Fruit fly (Drosophila melanogaster) whole organism, embryonic: Measurements from ENCODE around the gene cysu.

Experiments used
- BEAF-32 ChIP-seq: fragments of 200-800 bp; sonication (Bioruptor generic); optimal IDR thresholded peaks from 3 replicates; lab custom pipeline; 2017; ENCODE audit warnings: missing biosample characterization, missing genetic modification characterization, mild to moderate bottlenecking, moderate library complexity, missing genetic modification reagents
- Bdp1 ChIP-seq: fragments of 200-800 bp; sonication (Bioruptor generic); optimal IDR thresholded peaks from 3 replicates; lab custom pipeline; 2016; ENCODE audit warnings: missing biosample characterization, missing genetic modification characterization
- CG10147 ChIP-seq: fragments of 200-800 bp; sonication (Bioruptor generic); optimal IDR thresholded peaks from 2 replicates; lab custom pipeline; 2019; ENCODE audit warnings: missing biosample characterization, mild to moderate bottlenecking, missing genetic modification characterization, moderate library complexity
- CG10959 ChIP-seq: fragments of 200-800 bp; sonication (Bioruptor generic); IDR thresholded peaks from 2 replicates; pipeline ENCODE4 v1.3.6; 2022; ENCODE audit warnings: missing biosample characterization, missing genetic modification characterization
- CG11093 ChIP-seq: fragments of 200-800 bp; sonication (Bioruptor generic); IDR thresholded peaks from 3 replicates; pipeline ENCODE4 v1.3.6; 2022; ENCODE audit warnings: missing biosample characterization, missing genetic modification characterization
- CG14050 ChIP-seq: fragments of 200-800 bp; sonication (Bioruptor generic); IDR thresholded peaks from 3 replicates; pipeline ENCODE4 v1.3.6; 2022; ENCODE audit warnings: missing biosample characterization, missing genetic modification characterization
- CG14667 ChIP-seq: fragments of 200-800 bp; sonication (Bioruptor generic); IDR thresholded peaks from 2 replicates; pipeline ENCODE4 v1.3.6; 2022; ENCODE audit warnings: missing biosample characterization, missing genetic modification characterization
- CG14710 ChIP-seq: fragments of 200-800 bp; sonication (Bioruptor generic); optimal IDR thresholded peaks from 3 replicates; lab custom pipeline; 2019; ENCODE audit warnings: missing biosample characterization, mild to moderate bottlenecking, missing genetic modification characterization, moderate library complexity
- CG14860 ChIP-seq: fragments of 200-800 bp; sonication (Bioruptor generic); IDR thresholded peaks from 3 replicates; pipeline ENCODE4 v1.3.6; 2022; ENCODE audit warnings: missing biosample characterization, missing genetic modification characterization; ENCODE audit not compliant: partially characterized antibody
- CG1603 ChIP-seq: fragments of 200-800 bp; sonication (Bioruptor generic); optimal IDR thresholded peaks from 2 replicates; lab custom pipeline; 2019; ENCODE audit warnings: missing biosample characterization, mild to moderate bottlenecking, missing genetic modification characterization, moderate library complexity
- CG17912 ChIP-seq: fragments of 200-800 bp; sonication (Bioruptor generic); optimal IDR thresholded peaks from 2 replicates; lab custom pipeline; 2018; ENCODE audit warnings: missing biosample characterization, mild to moderate bottlenecking, missing genetic modification characterization
- CG2199 ChIP-seq: fragments of 200-800 bp; sonication (Bioruptor generic); IDR thresholded peaks from 3 replicates; pipeline ENCODE4 v1.3.6; 2022; ENCODE audit warnings: missing biosample characterization, missing genetic modification characterization
- CG3065 ChIP-seq: fragments of 200-800 bp; sonication (Bioruptor generic); optimal IDR thresholded peaks from 2 replicates; lab custom pipeline; 2016; ENCODE audit warnings: missing biosample characterization, missing genetic modification characterization
- CG3407 ChIP-seq: fragments of 200-800 bp; sonication (Bioruptor generic); optimal IDR thresholded peaks from 2 replicates; lab custom pipeline; 2018; ENCODE audit warnings: missing biosample characterization, mild to moderate bottlenecking, missing genetic modification characterization
- CG4820 ChIP-seq: fragments of 200-800 bp; sonication (Bioruptor generic); optimal IDR thresholded peaks from 3 replicates; lab custom pipeline; 2016; ENCODE audit warnings: missing biosample characterization, missing genetic modification characterization
- CG6689 ChIP-seq: fragments of 200-800 bp; sonication (Bioruptor generic); IDR thresholded peaks from 2 replicates; pipeline ENCODE4 v1.3.6; 2022; ENCODE audit warnings: missing biosample characterization, missing genetic modification characterization
- CG7357 ChIP-seq: fragments of 200-800 bp; sonication (Bioruptor generic); IDR thresholded peaks from 3 replicates; pipeline ENCODE4 v1.3.6; 2022; ENCODE audit warnings: missing biosample characterization, missing genetic modification characterization
- CG7928 ChIP-seq: fragments of 200-800 bp; sonication (Bioruptor generic); optimal IDR thresholded peaks from 2 replicates; lab custom pipeline; 2017; ENCODE audit warnings: missing biosample characterization, mild to moderate bottlenecking, missing genetic modification characterization
- CG8359 ChIP-seq: fragments of 200-800 bp; sonication (Bioruptor generic); optimal IDR thresholded peaks from 2 replicates; lab custom pipeline; 2017; ENCODE audit warnings: missing biosample characterization, mild to moderate bottlenecking, missing genetic modification characterization, borderline replicate concordance
- CG8944 ChIP-seq: fragments of 200-800 bp; sonication (Bioruptor generic); optimal IDR thresholded peaks from 3 replicates; lab custom pipeline; 2016; ENCODE audit warnings: missing biosample characterization, missing genetic modification characterization
- CHES-1-like ChIP-seq: fragments of 200-800 bp; sonication (Bioruptor generic); optimal IDR thresholded peaks from 2 replicates; lab custom pipeline; 2016; ENCODE audit warnings: missing biosample characterization, missing genetic modification characterization
- Drgx ChIP-seq: fragments of 200-800 bp; sonication (Bioruptor generic); IDR thresholded peaks from 2 replicates; pipeline ENCODE4 v1.3.6; 2022; ENCODE audit warnings: missing biosample characterization, missing genetic modification characterization
- Fer3 ChIP-seq: fragments of 200-800 bp; sonication (Bioruptor generic); optimal IDR thresholded peaks from 2 replicates; lab custom pipeline; 2018; ENCODE audit warnings: missing biosample characterization, mild to moderate bottlenecking, missing genetic modification characterization, moderate library complexity
- Hmx ChIP-seq: fragments of 200-800 bp; sonication (Bioruptor generic); optimal IDR thresholded peaks from 2 replicates; lab custom pipeline; 2016; ENCODE audit warnings: missing biosample characterization, missing genetic modification characterization
- Lhr ChIP-seq: fragments of 200-800 bp; sonication (Bioruptor generic); optimal IDR thresholded peaks from 3 replicates; lab custom pipeline; 2017; ENCODE audit warnings: mild to moderate bottlenecking, missing biosample characterization, missing genetic modification reagents, missing genetic modification characterization
- Mad ChIP-seq: fragments of 200-800 bp; sonication (Bioruptor generic); optimal IDR thresholded peaks from 2 replicates; lab custom pipeline; 2016; ENCODE audit warnings: missing biosample characterization, missing genetic modification characterization
- Med ChIP-seq: fragments of 200-800 bp; sonication (Bioruptor generic); peaks from one replicate; lab custom pipeline; 2016; ENCODE audit warnings: missing biosample characterization, missing genetic modification characterization, mild to moderate bottlenecking, inconsistent platforms, moderate library complexity
- NC2β ChIP-seq: fragments of 200-800 bp; sonication (Bioruptor generic); optimal IDR thresholded peaks from 2 replicates; lab custom pipeline; 2016; ENCODE audit warnings: missing biosample characterization, missing genetic modification characterization
- Oaz ChIP-seq: fragments of 200-800 bp; sonication (Bioruptor generic); IDR thresholded peaks from 2 replicates; pipeline ENCODE4 v1.3.6; 2022; ENCODE audit warnings: missing biosample characterization, missing genetic modification characterization
- Oli ChIP-seq: fragments of 200-800 bp; sonication (Bioruptor generic); optimal IDR thresholded peaks from 2 replicates; lab custom pipeline; 2018; ENCODE audit warnings: missing biosample characterization, mild to moderate bottlenecking, missing genetic modification characterization, moderate library complexity
- ash1 ChIP-seq: fragments of 200-800 bp; sonication (Bioruptor generic); optimal IDR thresholded peaks from 2 replicates; lab custom pipeline; 2018; ENCODE audit warnings: missing biosample characterization, mild to moderate bottlenecking, missing genetic modification characterization
- az2 ChIP-seq: fragments of 200-800 bp; sonication (Bioruptor generic); optimal IDR thresholded peaks from 3 replicates; lab custom pipeline; 2016; ENCODE audit warnings: missing biosample characterization, missing genetic modification characterization
- crc ChIP-seq: fragments of 200-800 bp; sonication (Bioruptor generic); optimal IDR thresholded peaks from 2 replicates; lab custom pipeline; 2016; ENCODE audit warnings: missing biosample characterization, missing genetic modification characterization
- ftz-f1 ChIP-seq: fragments of 200-800 bp; sonication (Bioruptor generic); optimal IDR thresholded peaks from 2 replicates; lab custom pipeline; 2016; ENCODE audit warnings: missing biosample characterization, missing genetic modification characterization
- gcm ChIP-seq: fragments of 200-800 bp; sonication (Bioruptor generic); optimal IDR thresholded peaks from 2 replicates; lab custom pipeline; 2019; ENCODE audit warnings: missing biosample characterization, mild to moderate bottlenecking, missing genetic modification characterization, moderate library complexity
- gfzf ChIP-seq: fragments of 200-800 bp; sonication (Bioruptor generic); optimal IDR thresholded peaks from 2 replicates; lab custom pipeline; 2016; ENCODE audit warnings: missing biosample characterization, mild to moderate bottlenecking, missing genetic modification characterization, moderate library complexity
- gsb ChIP-seq: fragments of 200-800 bp; sonication (Bioruptor generic); IDR thresholded peaks from 2 replicates; pipeline ENCODE4 v1.3.6; 2022; ENCODE audit warnings: missing biosample characterization, missing genetic modification characterization
- gsb-n ChIP-seq: fragments of 200-800 bp; sonication (Bioruptor generic); optimal IDR thresholded peaks from 3 replicates; lab custom pipeline; 2018; ENCODE audit warnings: missing biosample characterization, mild to moderate bottlenecking, missing genetic modification characterization
- nau ChIP-seq: fragments of 200-800 bp; sonication (Bioruptor generic); optimal IDR thresholded peaks from 3 replicates; lab custom pipeline; 2017; ENCODE audit warnings: missing biosample characterization, mild to moderate bottlenecking, missing genetic modification characterization, missing genetic modification reagents
- pita ChIP-seq: fragments of 200-800 bp; sonication (Bioruptor generic); optimal IDR thresholded peaks from 2 replicates; lab custom pipeline; 2017; ENCODE audit warnings: missing biosample characterization, mild to moderate bottlenecking, missing genetic modification characterization
- rib ChIP-seq: fragments of 200-800 bp; sonication (Bioruptor generic); IDR thresholded peaks from 2 replicates; pipeline ENCODE4 v1.3.6; 2022; ENCODE audit warnings: missing biosample characterization, missing genetic modification characterization
- ssp ChIP-seq: fragments of 200-800 bp; sonication (Bioruptor generic); IDR thresholded peaks from 2 replicates; pipeline ENCODE4 v1.3.6; 2022; ENCODE audit warnings: missing biosample characterization, missing genetic modification characterization
- stc ChIP-seq: fragments of 200-800 bp; sonication (Bioruptor generic); IDR thresholded peaks from 2 replicates; pipeline ENCODE4 v1.3.6; 2022; ENCODE audit warnings: missing biosample characterization, missing genetic modification characterization
- sug ChIP-seq: fragments of 200-800 bp; optimal IDR thresholded peaks from 2 replicates; lab custom pipeline; 2019; ENCODE audit warnings: missing biosample characterization, mild to moderate bottlenecking, missing genetic modification characterization, moderate library complexity
- trem ChIP-seq: fragments of 200-800 bp; optimal IDR thresholded peaks from 3 replicates; lab custom pipeline; 2019; ENCODE audit warnings: missing biosample characterization, mild to moderate bottlenecking, missing genetic modification characterization, moderate library complexity
- z ChIP-seq: fragments of 200-800 bp; sonication (Bioruptor generic); IDR thresholded peaks from 3 replicates; pipeline ENCODE4 v1.3.6; 2022; ENCODE audit warnings: missing biosample characterization, missing genetic modification characterization

Gene cysu

DNA sequence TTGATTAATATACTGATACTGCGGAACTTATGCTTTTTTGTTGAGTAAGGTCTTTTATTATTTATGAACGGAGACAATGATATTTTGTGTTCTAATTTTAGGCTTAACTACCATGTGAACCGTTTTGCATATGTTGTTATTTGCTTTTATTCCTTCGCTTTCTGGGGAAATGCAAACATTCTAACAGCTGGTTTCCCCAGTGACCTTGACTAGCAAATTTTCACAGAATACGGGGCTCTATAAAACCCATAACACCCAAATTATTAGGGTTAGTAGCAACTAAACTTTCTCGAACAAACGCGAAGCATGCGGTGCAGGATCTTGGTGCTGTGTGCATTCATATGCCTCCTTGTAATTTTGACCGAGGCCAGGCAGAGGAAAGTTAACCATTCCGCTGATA lies 18.0 kb upstream of the cysu start, which contains the start of gene CG17283:
TSS of gene CG17283 (plus strand) at position 301 of the 400 bp plus-strand sequence.
- TF ChIP-seq Oli (no peak), az2 (GFP tag; lab: Kevin White, UChicago) (no peak), nau (GFP tag; lab: Kevin White, UChicago) (no peak), Drgx (GFP tag; lab: Robert Waterston, UW) (no peak), stc (GFP tag; lab: Robert Waterston, UW) (no peak), CG10959 (GFP tag; lab: Robert Waterston, UW) (no peak), Bdp1 (GFP tag; lab: Kevin White, UChicago) (no peak), CHES-1-like (GFP tag; lab: Kevin White, UChicago) (no peak), CG3065 (GFP tag; lab: Kevin White, UChicago) (no peak), ash1 (no peak), CG7928 (GFP tag; lab: Kevin White, UChicago) (no peak), CG6689 (GFP tag; lab: Robert Waterston, UW) (no peak), ssp (no peak)

DNA sequence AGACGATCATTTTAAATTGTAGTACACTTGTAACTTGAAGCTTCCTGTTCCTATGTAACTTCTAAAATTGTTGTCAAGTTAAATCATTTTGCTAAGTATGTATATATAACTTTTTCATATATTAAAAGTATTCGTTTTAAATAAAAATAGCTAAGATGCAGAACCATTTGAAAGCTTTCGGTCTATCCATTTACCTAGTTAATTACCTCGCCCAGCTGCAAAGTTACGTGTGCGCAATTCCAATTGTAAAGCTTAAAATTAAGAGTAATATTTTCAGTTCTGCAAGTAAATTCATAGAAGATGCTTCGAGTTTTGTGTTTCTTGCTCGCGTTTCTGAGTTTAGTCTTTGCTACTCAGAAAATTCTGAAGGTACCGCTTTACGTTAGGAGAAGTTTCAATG lies 16.2 kb upstream of the cysu start, which contains the start of gene CG5860:
TSS of gene CG5860 (plus strand) at position 301 of the 400 bp plus-strand sequence.
- no peak for TF ChIP-seq CG17912 (GFP tag; lab: Kevin White, UChicago)

DNA sequence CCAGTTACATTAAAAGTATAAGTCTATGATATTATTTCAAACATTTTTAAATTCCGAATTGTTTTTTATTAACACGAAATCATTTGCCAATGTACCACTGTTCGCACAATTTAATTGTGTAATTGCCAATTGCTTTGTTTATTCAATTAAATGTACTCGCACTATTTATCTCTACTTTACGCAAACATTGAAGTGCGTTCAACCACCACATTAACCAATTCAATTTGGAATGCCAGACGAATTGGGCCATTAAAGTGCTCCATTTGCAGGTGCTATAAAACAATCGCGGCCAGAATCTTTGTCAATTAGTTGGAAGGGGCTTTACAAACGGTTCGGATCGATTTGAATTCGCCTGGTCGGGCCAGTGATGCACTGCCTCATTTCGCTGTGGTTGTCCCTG lies 14.8 kb upstream of the cysu start, which contains the start of gene CG5863:
TSS of gene CG5863 (plus strand) at position 301 of the 400 bp plus-strand sequence.
- no peak for TF ChIP-seq gsb (GFP tag; lab: Robert Waterston, UW)
- no peak for TF ChIP-seq CG4820 (GFP tag; lab: Kevin White, UChicago)
- no peak for TF ChIP-seq Mad (GFP tag; lab: Kevin White, UChicago)
- TF ChIP-seq CG10959 (GFP tag; lab: Robert Waterston, UW) = no peak
- TF ChIP-seq CG8359 (GFP tag; lab: Kevin White, UChicago) = no peak
- no peak for TF ChIP-seq pita
- no peak for TF ChIP-seq gfzf (GFP tag; lab: Kevin White, UChicago)
- TF ChIP-seq BEAF-32 (GFP tag; lab: Kevin White, UChicago) = no peak
- no peak for TF ChIP-seq CG11093

DNA sequence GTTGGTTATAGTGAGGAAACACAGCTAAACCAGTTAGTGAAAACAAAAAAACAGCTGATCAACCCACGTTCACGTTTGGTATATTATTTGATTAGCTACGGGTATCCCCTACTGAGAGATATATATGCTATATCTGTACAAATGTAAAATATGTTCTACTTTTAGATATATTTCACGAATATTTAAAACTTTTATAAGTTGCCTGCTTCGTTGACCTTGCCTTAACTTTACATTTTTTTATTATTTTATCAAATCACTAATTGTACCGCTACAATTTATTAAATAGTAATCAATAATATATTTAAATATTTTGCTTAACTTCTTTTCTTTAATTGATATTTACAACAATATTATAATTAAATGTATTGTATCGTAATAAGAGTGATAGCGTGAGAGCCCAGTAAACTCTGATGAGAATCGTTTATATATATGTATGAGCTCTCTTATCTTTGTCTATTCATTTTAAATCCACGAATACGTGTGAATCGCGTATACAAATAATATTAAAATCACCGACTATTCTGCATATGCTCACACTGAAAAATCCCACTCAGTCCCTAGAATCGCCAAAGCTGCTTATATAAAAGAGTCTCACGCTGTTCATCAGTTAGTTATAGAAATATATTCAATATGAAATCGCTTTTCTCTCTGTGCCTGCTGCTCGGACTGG lies 13.0 kb upstream of the cysu start, which contains the start of gene CG42821:
TSS of gene CG42821 (plus strand) at position 620 of the 670 bp plus-strand sequence.
- TF ChIP-seq gsb-n (tag; lab: Kevin White, UChicago) (peak; percentile 11), ftz-f1 (no peak), CHES-1-like (GFP tag; lab: Kevin White, UChicago) (no peak), NC2β (no peak), CG7357 (no peak), CG14860 (no peak), CG14667 (GFP tag; lab: Robert Waterston, UW) (no peak), trem (no peak), rib (GFP tag; lab: Robert Waterston, UW) (no peak), gcm (no peak), CG8944 (GFP tag; lab: Kevin White, UChicago) (no peak), Lhr (GFP tag; lab: Kevin White, UChicago) (no peak), CG14050 (no peak), Hmx (no peak), CG3407 (GFP tag; lab: Kevin White, UChicago) (no peak), Fer3 (tag; lab: Kevin White, UChicago) (peak; percentile 32), CG2199 (GFP tag; lab: Robert Waterston, UW) (no peak), CG1603 (tag; lab: Kevin White, UChicago) (no peak), CG14710 (tag; lab: Kevin White, UChicago) (no peak), crc (no peak), Med (GFP tag; lab: Kevin White, UChicago) (no peak), CG10147 (peak; percentile 74), Oaz (no peak), z (GFP tag; lab: Robert Waterston, UW) (no peak), sug (tag; lab: Kevin White, UChicago) (no peak)
